Fruit fly (Drosophila melanogaster): ENCODE results near the gene Cpr65Aw.

- TF ChIP-seq CG8478 (optimal IDR thresholded peaks at IDR 0.05), result no peak
- no peak for TF ChIP-seq CTCF (optimal IDR thresholded peaks at IDR 0.05)
These were observed 25.3 kb downstream of the Cpr65Aw start for dm6 chr3L:6116881-6117280.
